Worm (Caenorhabditis elegans): ENCODE measurements around the gene R02C2.7.

Gene R02C2.7

ce11 chrV:240287-240686 lies 2.1 kb downstream of the R02C2.7 start, which contains the start of gene txt-2:
Gene txt-2 (minus strand): TSS chrV:240500.
- no peak for TF ChIP-seq egl-27 (tag; optimal IDR thresholded peaks at IDR 0.05)
- TF ChIP-seq ztf-11 (tag; optimal IDR thresholded peaks at IDR 0.05), result no peak
- TF ChIP-seq cey-2 (tag; optimal IDR thresholded peaks at IDR 0.05; ENCODE audit: borderline replicate concordance, insufficient read depth), result no peak
- no peak for TF ChIP-seq snpc-1.2 (GFP tag; IDR thresholded peaks at IDR 0.05)
- TF ChIP-seq dpl-1 (GFP tag; optimal IDR thresholded peaks at IDR 0.05), result no peak
- TF ChIP-seq Y105C5A.15 (GFP tag; IDR thresholded peaks at IDR 0.05), result no peak
- no peak for TF ChIP-seq vab-7 (GFP tag; IDR thresholded peaks at IDR 0.05)
- TF ChIP-seq nhr-11 (tag; optimal IDR thresholded peaks at IDR 0.05), result no peak
- no peak for TF ChIP-seq lin-13 (GFP tag; optimal IDR thresholded peaks at IDR 0.05)
- no peak for TF ChIP-seq T26A8.4 (GFP tag; IDR thresholded peaks at IDR 0.05)
- TF ChIP-seq dmd-6 (GFP tag; IDR thresholded peaks at IDR 0.05), result no peak
- no peak for TF ChIP-seq sdz-12 (GFP tag; optimal IDR thresholded peaks at IDR 0.05)
- TF ChIP-seq ZK546.5 (tag; optimal IDR thresholded peaks at IDR 0.05), result no peak
- TF ChIP-seq dmd-9 (GFP tag; IDR thresholded peaks at IDR 0.05), result no peak
- no peak for TF ChIP-seq aha-1 (tag)
- no peak for TF ChIP-seq fkh-10 (GFP tag; optimal IDR thresholded peaks at IDR 0.05)

- TF ChIP-seq F49E8.2 (tag; optimal IDR thresholded peaks at IDR 0.05; ENCODE audit: borderline replicate concordance), result no peak
- TF ChIP-seq pqm-1 (tag; optimal IDR thresholded peaks at IDR 0.05), result no peak
- TF ChIP-seq Y48G9A.11 (GFP tag; IDR thresholded peaks at IDR 0.05), result no peak
- TF ChIP-seq F10B5.3 (tag; optimal IDR thresholded peaks at IDR 0.05), result no peak
- no peak for TF ChIP-seq ZK546.5 (tag; optimal IDR thresholded peaks at IDR 0.05)
- no peak for TF ChIP-seq vab-7 (GFP tag; IDR thresholded peaks at IDR 0.05)
- TF ChIP-seq T26A8.4 (GFP tag; IDR thresholded peaks at IDR 0.05), result no peak
- no peak for TF ChIP-seq nhr-76 (tag; optimal IDR thresholded peaks at IDR 0.05)
- no peak for TF ChIP-seq mep-1 (tag; optimal IDR thresholded peaks at IDR 0.05)
- TF ChIP-seq nhr-41 (GFP tag; IDR thresholded peaks at IDR 0.05), result no peak
- no peak for TF ChIP-seq daf-12 (tag; optimal IDR thresholded peaks at IDR 0.05)
- TF ChIP-seq ctbp-1 (GFP tag; IDR thresholded peaks at IDR 0.05), result no peak
- no peak for TF ChIP-seq spr-1 (tag; optimal IDR thresholded peaks at IDR 0.05)
- TF ChIP-seq snpc-4 (tag; optimal IDR thresholded peaks at IDR 0.05), result no peak
- TF ChIP-seq unc-39 (tag; optimal IDR thresholded peaks at IDR 0.05), result no peak
Measured at ce11 chrV:238094-238493, 4.3 kb downstream of the R02C2.7 start, which contains the start of gene R02C2.1. Gene R02C2.1 (minus strand): TSS chrV:238194.

DNA sequence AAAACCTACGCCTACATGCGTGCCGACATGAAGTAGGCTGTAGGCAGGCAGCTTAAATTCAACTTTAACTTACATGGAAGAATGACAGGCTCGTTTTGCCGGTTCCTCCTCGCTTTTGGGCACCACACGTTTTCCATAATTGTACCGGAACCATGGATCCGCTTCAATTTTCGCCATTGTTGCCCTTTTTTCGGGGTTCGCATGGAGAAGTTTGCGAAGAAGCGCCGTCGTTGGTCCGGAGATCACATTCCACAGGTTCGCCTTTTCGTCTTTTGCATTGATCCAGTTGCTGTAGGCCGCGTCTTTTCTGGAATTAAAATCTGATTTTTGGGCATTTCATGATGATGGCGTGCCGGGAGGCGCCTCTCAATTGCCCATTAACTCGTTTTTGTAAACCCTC lies 5.4 kb downstream of the R02C2.7 start:
- TF ChIP-seq aha-1 (tag), result peak; percentile 90
- no peak for TF ChIP-seq nhr-28 (tag; optimal IDR thresholded peaks at IDR 0.05)
- no peak for TF ChIP-seq nhr-6 (tag; optimal IDR thresholded peaks at IDR 0.05)
- TF ChIP-seq nhr-237 (tag; optimal IDR thresholded peaks at IDR 0.05), result no peak
- no peak for TF ChIP-seq R02D3.7 (tag; optimal IDR thresholded peaks at IDR 0.05)

DNA sequence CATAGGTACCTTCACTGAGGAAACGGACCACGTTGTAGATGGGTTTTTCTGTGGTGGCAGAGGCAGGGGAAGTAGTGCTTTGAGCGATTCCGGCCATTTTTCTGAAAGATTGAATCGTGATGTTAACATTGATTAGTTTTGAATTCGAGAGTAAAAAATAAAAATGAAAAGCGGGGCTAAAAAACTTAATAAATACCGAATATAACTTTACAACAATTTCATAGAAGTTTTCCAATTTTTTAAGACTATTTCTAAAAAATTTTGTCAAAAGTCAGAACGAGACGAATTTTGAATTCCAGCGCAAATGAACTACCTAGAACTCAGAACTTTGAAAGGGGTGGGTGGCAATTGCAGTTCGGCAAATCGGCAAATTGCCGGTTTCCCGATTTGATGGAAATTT lies 7.8 kb downstream of the R02C2.7 start, which contains the start of gene kin-33:
Gene kin-33 (minus strand): TSS at position 101 of the 400 bp plus-strand sequence.
- TF ChIP-seq lin-29 (GFP tag; IDR thresholded peaks at IDR 0.05) (no peak), zag-1 (tag; optimal IDR thresholded peaks at IDR 0.05) (no peak), saeg-2 (GFP tag; IDR thresholded peaks at IDR 0.05) (no peak), vab-7 (GFP tag; IDR thresholded peaks at IDR 0.05) (no peak), nhr-25 (tag; optimal IDR thresholded peaks at IDR 0.05; ENCODE audit: borderline replicate concordance, insufficient read depth) (no peak), aha-1 (tag) (no peak), Y48G9A.11 (GFP tag; IDR thresholded peaks at IDR 0.05) (no peak), unc-130 (GFP tag; optimal IDR thresholded peaks at IDR 0.05) (no peak), F49E8.2 (tag; optimal IDR thresholded peaks at IDR 0.05; ENCODE audit: borderline replicate concordance) (no peak), cey-2 (tag; optimal IDR thresholded peaks at IDR 0.05; ENCODE audit: borderline replicate concordance, insufficient read depth) (no peak), T20F7.1 (GFP tag; optimal IDR thresholded peaks at IDR 0.05) (no peak), hmg-1.1 (GFP tag; IDR thresholded peaks at IDR 0.05) (no peak), arid-1 (GFP tag; conservative IDR thresholded peaks at IDR 0.05) (no peak), fos-1 (tag; optimal IDR thresholded peaks at IDR 0.05) (no peak), pha-4 (GFP tag; IDR thresholded peaks at IDR 0.05) (no peak), pha-4 (tag; optimal IDR thresholded peaks at IDR 0.05) (no peak), nhr-6 (tag; optimal IDR thresholded peaks at IDR 0.05) (no peak), lsy-2 (tag; optimal IDR thresholded peaks at IDR 0.05) (no peak), aly-2 (tag; optimal IDR thresholded peaks at IDR 0.05) (no peak)
